Fruit fly (Drosophila melanogaster): Measurements from ENCODE around the gene CG17193.

The CG17193 gene

dm6 chr3R:20021152-20021769, 34.6 kb downstream of the CG17193 start, which contains the start of the genes PIG-L and psidin (continued):
- peak; percentile 78 for TF ChIP-seq CG3281 (GFP tag; optimal IDR thresholded peaks at IDR 0.05)
- peak; percentile 89 for TF ChIP-seq Abd-B (GFP tag; optimal IDR thresholded peaks at IDR 0.05)
- TF ChIP-seq CG12104 (GFP tag; optimal IDR thresholded peaks at IDR 0.05) = peak; percentile 78
- TF ChIP-seq CG1233 (GFP tag; optimal IDR thresholded peaks at IDR 0.05) = peak; percentile 69
- TF ChIP-seq CG18262 (tag; optimal IDR thresholded peaks at IDR 0.05) = peak; percentile 92
- TF ChIP-seq Myb (GFP tag; optimal IDR thresholded peaks at IDR 0.05) = peak; percentile 49
- 0 out of 2 replicates have a peak, but pooled peaks have one; percentile 8 for TF ChIP-seq cas (GFP tag; IDR thresholded peaks at IDR 0.05)
- peak; percentile 92 for TF ChIP-seq amos (GFP tag; IDR thresholded peaks at IDR 0.05; ENCODE audit: partially characterized antibody)
- peak; percentile 94 for TF ChIP-seq CG30403 (GFP tag; optimal IDR thresholded peaks at IDR 0.05)
- no peak for TF ChIP-seq Hr78 (GFP tag; optimal IDR thresholded peaks at IDR 0.05)
- peak; percentile 96 for TF ChIP-seq vnd (GFP tag; IDR thresholded peaks at IDR 0.05; ENCODE audit: partially characterized antibody)
- TF ChIP-seq chif (GFP tag; optimal IDR thresholded peaks at IDR 0.05) = peak; percentile 74 to 86
- TF ChIP-seq CG12942 (GFP tag; optimal IDR thresholded peaks at IDR 0.05) = peak; percentile 80
- peak; percentile 69 for TF ChIP-seq Ets97D (GFP tag; optimal IDR thresholded peaks at IDR 0.05)
- TF ChIP-seq CG12769 (tag; optimal IDR thresholded peaks at IDR 0.05) = no peak
- TF ChIP-seq Xbp1 (GFP tag; optimal IDR thresholded peaks at IDR 0.05) = peak; percentile 88
- peak; percentile 84 for TF ChIP-seq CG33557 (GFP tag; optimal IDR thresholded peaks at IDR 0.05)
- TF ChIP-seq CG14710 (tag; optimal IDR thresholded peaks at IDR 0.05) = peak; percentile 84
- peak; percentile 80 for TF ChIP-seq slbo (GFP tag; IDR thresholded peaks at IDR 0.05)
- peak; percentile 57 for TF ChIP-seq Dbx (GFP tag; IDR thresholded peaks at IDR 0.05)
- TF ChIP-seq CG11247 (GFP tag; IDR thresholded peaks at IDR 0.05) = peak; percentile 60; the same call in 1 of the 2 replicates
- TF ChIP-seq CG1602 (GFP tag; optimal IDR thresholded peaks at IDR 0.05) = peak; percentile 86
- peak; percentile 71 for TF ChIP-seq ssp (GFP tag; IDR thresholded peaks at IDR 0.05)
- TF ChIP-seq Drgx (GFP tag; IDR thresholded peaks at IDR 0.05) = peak; percentile 41
- peak; percentile 80 for TF ChIP-seq Chrac-16 (GFP tag; optimal IDR thresholded peaks at IDR 0.05)
- peak; percentile 41 for TF ChIP-seq CG5245 (GFP tag; optimal IDR thresholded peaks at IDR 0.05)
- no peak for TF ChIP-seq Nf-YA (GFP tag; IDR thresholded peaks at IDR 0.05)
- peak; percentile 61 for TF ChIP-seq Aef1 (GFP tag; IDR thresholded peaks at IDR 0.05)
- peak; percentile 87 for TF ChIP-seq CG10209 (GFP tag; optimal IDR thresholded peaks at IDR 0.05)
- TF ChIP-seq Dp (GFP tag; optimal IDR thresholded peaks at IDR 0.05) = peak; percentile 5
- no peak for TF ChIP-seq pita (GFP tag; optimal IDR thresholded peaks at IDR 0.05)
- TF ChIP-seq hth (optimal IDR thresholded peaks at IDR 0.05) = no peak
- peak; percentile 85 for TF ChIP-seq HLH54F (GFP tag; optimal IDR thresholded peaks at IDR 0.05)
- peak; percentile 50 for TF ChIP-seq maf-S (GFP tag; optimal IDR thresholded peaks at IDR 0.05)
- TF ChIP-seq Atf3 (GFP tag; optimal IDR thresholded peaks at IDR 0.05) = peak; percentile 61
- peak; percentile 75 for TF ChIP-seq Antp (GFP tag; optimal IDR thresholded peaks at IDR 0.05)
- TF ChIP-seq E2f2 (GFP tag; IDR thresholded peaks at IDR 0.05) = peak; percentile 48; the same call in 1 of the 2 replicates
- 0 out of 2 replicates have a peak, but pooled peaks have one; percentile 11 for TF ChIP-seq Atf6 (GFP tag; IDR thresholded peaks at IDR 0.05)
- TF ChIP-seq CG30431 (GFP tag; optimal IDR thresholded peaks at IDR 0.05) = peak; percentile 54
- peak; percentile 14 for TF ChIP-seq CG15479 (GFP tag; optimal IDR thresholded peaks at IDR 0.05)
- peak; percentile 85 for TF ChIP-seq CG8924 (tag; optimal IDR thresholded peaks at IDR 0.05)
- peak; percentile 85 for TF ChIP-seq nerfin-1 (tag; optimal IDR thresholded peaks at IDR 0.05)
- TF ChIP-seq yki (optimal IDR thresholded peaks at IDR 0.05) = no peak
- TF ChIP-seq Hmx (GFP tag; optimal IDR thresholded peaks at IDR 0.05) = no peak
- peak; percentile 93 for TF ChIP-seq nmo (GFP tag; optimal IDR thresholded peaks at IDR 0.05)
- TF ChIP-seq CG3995 (GFP tag; optimal IDR thresholded peaks at IDR 0.05) = peak; percentile 96
- TF ChIP-seq TFAM (GFP tag; optimal IDR thresholded peaks at IDR 0.05) = no peak
- TF ChIP-seq CG11560 (tag; IDR thresholded peaks at IDR 0.05) = peak; percentile 79
- peak; percentile 85 for TF ChIP-seq CG42726 (GFP tag; IDR thresholded peaks at IDR 0.05; ENCODE audit: partially characterized antibody)
- peak; percentile 80 for TF ChIP-seq Rfx (GFP tag; IDR thresholded peaks at IDR 0.05)
- no peak for TF ChIP-seq Doc2 (GFP tag; IDR thresholded peaks at IDR 0.05)

All from whole organism, embryonic.